Fruit fly (Drosophila melanogaster) whole organism, embryonic: ENCODE measurements around the gene cno.

Experiments used
- Antp ChIP-seq: fragments of 200-800 bp; sonication (Bioruptor generic); optimal IDR thresholded peaks from 3 replicates; lab custom pipeline; 2016; ENCODE audit warnings: missing biosample characterization, missing genetic modification characterization
- Atf6 ChIP-seq: fragments of 200-800 bp; sonication (Bioruptor generic); IDR thresholded peaks from 2 replicates; pipeline ENCODE4 v1.3.6; 2022; ENCODE audit warnings: missing biosample characterization, missing genetic modification characterization
- Awh ChIP-seq: fragments of 200-800 bp; sonication (Bioruptor generic); IDR thresholded peaks from 2 replicates; pipeline ENCODE4, ENCODE4 v1.3.6; 2022; ENCODE audit warnings: missing biosample characterization, missing genetic modification characterization
- CG10209 ChIP-seq: fragments of 200-800 bp; sonication (Bioruptor generic); optimal IDR thresholded peaks from 3 replicates; lab custom pipeline; 2017; ENCODE audit warnings: missing biosample characterization, mild to moderate bottlenecking, missing genetic modification characterization, missing genetic modification reagents
- CG10565 ChIP-seq: fragments of 200-800 bp; sonication (Bioruptor generic); optimal IDR thresholded peaks from 3 replicates; lab custom pipeline; 2016; ENCODE audit warnings: missing biosample characterization, mild to moderate bottlenecking, missing genetic modification characterization
- CG11504 ChIP-seq: fragments of 200-800 bp; sonication (Bioruptor generic); optimal IDR thresholded peaks from 3 replicates; lab custom pipeline; 2019; ENCODE audit warnings: missing biosample characterization, mild to moderate bottlenecking, missing genetic modification characterization, moderate library complexity
- CG12104 ChIP-seq: fragments of 200-800 bp; sonication (Bioruptor generic); optimal IDR thresholded peaks from 3 replicates; lab custom pipeline; 2016; ENCODE audit warnings: missing biosample characterization, missing genetic modification characterization
- CG13894 ChIP-seq: fragments of 200-800 bp; sonication (Bioruptor generic); optimal IDR thresholded peaks from 3 replicates; lab custom pipeline; 2018; ENCODE audit warnings: missing biosample characterization, mild to moderate bottlenecking, missing genetic modification characterization, moderate library complexity
- CG15514 ChIP-seq: fragments of 200-800 bp; sonication (Bioruptor generic); optimal IDR thresholded peaks from 3 replicates; lab custom pipeline; 2017; ENCODE audit warnings: missing biosample characterization, missing genetic modification characterization, mild to moderate bottlenecking, moderate library complexity, missing genetic modification reagents
- CG17359 ChIP-seq: fragments of 200-800 bp; sonication (Bioruptor generic); optimal IDR thresholded peaks from 3 replicates; lab custom pipeline; 2018; ENCODE audit warnings: missing biosample characterization, mild to moderate bottlenecking, missing genetic modification characterization, moderate library complexity
- CG17829 ChIP-seq: fragments of 200-800 bp; optimal IDR thresholded peaks from 2 replicates; lab custom pipeline; 2019; ENCODE audit warnings: missing biosample characterization, mild to moderate bottlenecking, missing genetic modification characterization, moderate library complexity
- CG2120 ChIP-seq: fragments of 200-800 bp; sonication (Bioruptor generic); optimal IDR thresholded peaks from 3 replicates; lab custom pipeline; 2016; ENCODE audit warnings: missing biosample characterization, missing genetic modification characterization
- CG2712 ChIP-seq: fragments of 200-800 bp; optimal IDR thresholded peaks from 3 replicates; lab custom pipeline; 2019; ENCODE audit warnings: missing biosample characterization, mild to moderate bottlenecking, missing genetic modification characterization, moderate library complexity
- CG31224 ChIP-seq: fragments of 200-800 bp; sonication (Bioruptor generic); IDR thresholded peaks from 2 replicates; pipeline ENCODE4 v1.3.6; 2022; ENCODE audit warnings: missing biosample characterization, missing genetic modification characterization
- CG3163 ChIP-seq: fragments of 200-800 bp; sonication (Bioruptor generic); optimal IDR thresholded peaks from 3 replicates; lab custom pipeline; 2016; ENCODE audit warnings: missing biosample characterization, missing genetic modification characterization
- CG6254 ChIP-seq: fragments of 200-800 bp; sonication (Bioruptor generic); optimal IDR thresholded peaks from 3 replicates; lab custom pipeline; 2017; ENCODE audit warnings: mild to moderate bottlenecking, missing biosample characterization, missing genetic modification reagents, missing genetic modification characterization
- CG6654 ChIP-seq: fragments of 200-800 bp; sonication (Bioruptor generic); optimal IDR thresholded peaks from 2 replicates; lab custom pipeline; 2017; ENCODE audit warnings: missing biosample characterization, mild to moderate bottlenecking, missing genetic modification characterization
- CG8281 ChIP-seq: fragments of 200-800 bp; sonication (Bioruptor generic); optimal IDR thresholded peaks from 2 replicates; lab custom pipeline; 2018; ENCODE audit warnings: missing biosample characterization, mild to moderate bottlenecking, missing genetic modification characterization, moderate library complexity
- CG9609 ChIP-seq: fragments of 200-800 bp; sonication (Bioruptor generic); optimal IDR thresholded peaks from 3 replicates; lab custom pipeline; 2016; ENCODE audit warnings: missing biosample characterization, missing genetic modification characterization
- Dad ChIP-seq: fragments of 200-800 bp; sonication (Bioruptor generic); optimal IDR thresholded peaks from 3 replicates; lab custom pipeline; 2016; ENCODE audit warnings: missing biosample characterization, missing genetic modification characterization
- Doc3 ChIP-seq: fragments of 200-800 bp; sonication (Bioruptor generic); IDR thresholded peaks from 3 replicates; pipeline ENCODE4 v1.3.6; 2022; ENCODE audit warnings: missing biosample characterization, missing genetic modification characterization; ENCODE audit not compliant: partially characterized antibody
- Gug ChIP-seq: fragments of 200-800 bp; sonication (Bioruptor generic); IDR thresholded peaks from 4 replicates; pipeline ENCODE4 v1.3.6; 2022; ENCODE audit warnings: missing biosample characterization, missing genetic modification characterization
- HLH3B ChIP-seq: fragments of 200-800 bp; sonication (Bioruptor generic); IDR thresholded peaks from 2 replicates; pipeline ENCODE4 v1.3.6; 2022; ENCODE audit warnings: missing biosample characterization, missing genetic modification characterization
- HLH54F ChIP-seq: fragments of 200-800 bp; sonication (Bioruptor generic); optimal IDR thresholded peaks from 3 replicates; lab custom pipeline; 2016; ENCODE audit warnings: missing biosample characterization, missing genetic modification characterization
- Hmr ChIP-seq: fragments of 200-800 bp; sonication (Bioruptor generic); optimal IDR thresholded peaks from 3 replicates; lab custom pipeline; 2017; ENCODE audit warnings: mild to moderate bottlenecking, missing biosample characterization, missing genetic modification reagents, missing genetic modification characterization
- Hr51 ChIP-seq, 2 experiments: fragments of 200-800 bp; sonication (Bioruptor generic); optimal IDR thresholded peaks; 2 replicates in 1 of 2; 3 replicates in 1 of 2; lab custom pipeline; 2016 to 2018; ENCODE audit warnings: missing biosample characterization in 2 of 2, missing genetic modification characterization in 2 of 2, mild to moderate bottlenecking in 1 of 2, moderate library complexity in 1 of 2
- Jarid2 ChIP-seq: fragments of 200-800 bp; sonication (Bioruptor generic); optimal IDR thresholded peaks from 3 replicates; lab custom pipeline; 2017; ENCODE audit warnings: mild to moderate bottlenecking, missing biosample characterization, missing genetic modification reagents, missing genetic modification characterization
- Lhr ChIP-seq: fragments of 200-800 bp; sonication (Bioruptor generic); optimal IDR thresholded peaks from 3 replicates; lab custom pipeline; 2017; ENCODE audit warnings: mild to moderate bottlenecking, missing biosample characterization, missing genetic modification reagents, missing genetic modification characterization
- Oaz ChIP-seq: fragments of 200-800 bp; sonication (Bioruptor generic); IDR thresholded peaks from 2 replicates; pipeline ENCODE4 v1.3.6; 2022; ENCODE audit warnings: missing biosample characterization, missing genetic modification characterization
- Sox100B ChIP-seq: fragments of 200-800 bp; sonication (Bioruptor generic); optimal IDR thresholded peaks from 3 replicates; lab custom pipeline; 2018; ENCODE audit warnings: missing biosample characterization, mild to moderate bottlenecking, missing genetic modification characterization
- Xrp1 ChIP-seq: fragments of 200-800 bp; sonication (Bioruptor generic); IDR thresholded peaks from 2 replicates; pipeline ENCODE4 v1.3.6; 2022; ENCODE audit warnings: missing biosample characterization, missing genetic modification characterization
- ara ChIP-seq: fragments of 200-800 bp; sonication (Bioruptor generic); IDR thresholded peaks from 2 replicates; pipeline ENCODE4 v1.3.6; 2022; ENCODE audit warnings: missing biosample characterization, missing genetic modification characterization
- bbx ChIP-seq: fragments of 200-800 bp; sonication (Bioruptor generic); IDR thresholded peaks from 2 replicates; pipeline ENCODE4 v1.3.6; 2022; ENCODE audit warnings: missing biosample characterization, missing genetic modification characterization; ENCODE audit not compliant: partially characterized antibody
- bcd ChIP-seq: fragments of 200-800 bp; sonication (Bioruptor generic); optimal IDR thresholded peaks from 2 replicates; lab custom pipeline; 2017; ENCODE audit warnings: missing biosample characterization, mild to moderate bottlenecking, missing genetic modification characterization
- dpn ChIP-seq, 2 experiments: fragments of 200-800 bp; sonication (Bioruptor generic); optimal IDR thresholded peaks; 3 replicates each; lab custom pipeline; 2016; ENCODE audit warnings: missing biosample characterization in 2 of 2, missing genetic modification characterization in 2 of 2
- emc ChIP-seq: fragments of 200-800 bp; sonication (Bioruptor generic); optimal IDR thresholded peaks from 2 replicates; lab custom pipeline; 2016; ENCODE audit warnings: missing biosample characterization, missing genetic modification characterization
- hb ChIP-seq: fragments of 200-800 bp; sonication (Bioruptor generic); IDR thresholded peaks from 3 replicates; pipeline ENCODE4 v1.3.6; 2022; ENCODE audit warnings: missing biosample characterization, missing genetic modification characterization; ENCODE audit not compliant: partially characterized antibody
- hbn ChIP-seq: fragments of 200-800 bp; sonication (Bioruptor generic); IDR thresholded peaks from 2 replicates; pipeline ENCODE4 v1.3.6; 2022; ENCODE audit warnings: missing biosample characterization, missing genetic modification characterization; ENCODE audit not compliant: partially characterized antibody
- inv ChIP-seq: fragments of 200-800 bp; sonication (Bioruptor generic); IDR thresholded peaks from 2 replicates; pipeline ENCODE4 v1.3.6; 2022; ENCODE audit warnings: missing biosample characterization, missing genetic modification characterization; ENCODE audit not compliant: partially characterized antibody
- lov ChIP-seq, 2 experiments: fragments of 200-800 bp in 1 of 2; fragments of >200 bp in 1 of 2; sonication (Bioruptor generic) in 1 of 2; IDR thresholded peaks in 1 of 2; optimal IDR thresholded peaks in 1 of 2; 2 replicates in 1 of 2; 3 replicates in 1 of 2; pipeline versions ENCODE4 v1.3.6 to Lab custom; 2017 to 2022; ENCODE audit warnings: missing biosample characterization in 1 of 2, missing genetic modification characterization in 1 of 2
- pum ChIP-seq: fragments of 200-800 bp; sonication (Bioruptor generic); optimal IDR thresholded peaks from 2 replicates; lab custom pipeline; 2016; ENCODE audit warnings: missing biosample characterization, missing genetic modification characterization
- repo ChIP-seq: fragments of 200-800 bp; sonication (Bioruptor generic); optimal IDR thresholded peaks from 2 replicates; lab custom pipeline; 2016; ENCODE audit warnings: missing biosample characterization, missing genetic modification characterization
- ro ChIP-seq: fragments of 200-800 bp; sonication (Bioruptor generic); IDR thresholded peaks from 2 replicates; pipeline ENCODE4 v1.3.6; 2022; ENCODE audit warnings: missing biosample characterization, missing genetic modification characterization
- run ChIP-seq: fragments of 200-800 bp; sonication (Bioruptor generic); optimal IDR thresholded peaks from 3 replicates; lab custom pipeline; 2018; ENCODE audit warnings: missing biosample characterization, mild to moderate bottlenecking, missing genetic modification characterization
- sd ChIP-seq: fragments of 200-800 bp; sonication (Bioruptor generic); optimal IDR thresholded peaks from 3 replicates; lab custom pipeline; 2018; ENCODE audit warnings: missing biosample characterization, mild to moderate bottlenecking, missing genetic modification characterization, moderate library complexity
- slou ChIP-seq: fragments of 200-800 bp; sonication (Bioruptor generic); optimal IDR thresholded peaks from 3 replicates; lab custom pipeline; 2016; ENCODE audit warnings: missing biosample characterization, missing genetic modification characterization
- sug ChIP-seq: fragments of 200-800 bp; optimal IDR thresholded peaks from 2 replicates; lab custom pipeline; 2019; ENCODE audit warnings: missing biosample characterization, mild to moderate bottlenecking, missing genetic modification characterization, moderate library complexity
- unc-4 ChIP-seq: fragments of 200-800 bp; sonication (Bioruptor generic); IDR thresholded peaks from 2 replicates; pipeline ENCODE4 v1.3.6; 2022; ENCODE audit warnings: missing biosample characterization, missing genetic modification characterization; ENCODE audit not compliant: partially characterized antibody
- vnd ChIP-seq: fragments of 200-800 bp; sonication (Bioruptor generic); IDR thresholded peaks from 3 replicates; pipeline ENCODE4 v1.3.6; 2022; ENCODE audit warnings: missing biosample characterization, missing genetic modification characterization; ENCODE audit not compliant: partially characterized antibody
- zf30C ChIP-seq: fragments of 200-800 bp; sonication (Bioruptor generic); optimal IDR thresholded peaks from 3 replicates; lab custom pipeline; 2018; ENCODE audit warnings: missing biosample characterization, mild to moderate bottlenecking, missing genetic modification characterization

Gene cno

dm6 chr3R:5193271-5193670, 24.0 kb downstream of the cno start:
- no peak for TF ChIP-seq repo (GFP tag; lab: Kevin White, UChicago)
- TF ChIP-seq Oaz (GFP tag; lab: Robert Waterston, UW) = no peak
- TF ChIP-seq CG12104 = no peak
- no peak for TF ChIP-seq Gug (GFP tag; lab: Robert Waterston, UW)
- no peak for TF ChIP-seq Lhr (GFP tag; lab: Kevin White, UChicago)
- no peak for TF ChIP-seq CG3163 (GFP tag; lab: Kevin White, UChicago)
- TF ChIP-seq CG13894 (tag; lab: Kevin White, UChicago) = no peak
- no peak for TF ChIP-seq HLH3B
- TF ChIP-seq hbn (GFP tag; lab: Robert Waterston, UW) = no peak
- TF ChIP-seq Hr51 (GFP tag; optimal IDR thresholded peaks at IDR 0.05; lab: Kevin White, UChicago) = peak in 1 of 2 experiments; percentile 1
- TF ChIP-seq Xrp1 (GFP tag; lab: Robert Waterston, UW) = 0 out of 2 replicates have a peak, but pooled peaks have one; percentile 7
- TF ChIP-seq CG17829 (tag; lab: Kevin White, UChicago) = no peak
- TF ChIP-seq CG8281 (tag; lab: Kevin White, UChicago) = no peak
- no peak for TF ChIP-seq lov (optimal IDR thresholded peaks at IDR 0.05; lab: Kevin White, UChicago)
- TF ChIP-seq lov (GFP tag; IDR thresholded peaks at IDR 0.05; lab: Robert Waterston, UW) = no peak
- no peak for TF ChIP-seq zf30C (GFP tag; lab: Kevin White, UChicago)
- TF ChIP-seq vnd = no peak
- TF ChIP-seq Awh (GFP tag; lab: Robert Waterston, UW) = no peak
- no peak for TF ChIP-seq bcd (GFP tag; lab: Kevin White, UChicago)
- TF ChIP-seq bbx (GFP tag; lab: Robert Waterston, UW) = no peak
- no peak for TF ChIP-seq pum (GFP tag; lab: Kevin White, UChicago)
- no peak for TF ChIP-seq slou (GFP tag; lab: Kevin White, UChicago)
- TF ChIP-seq CG6254 (GFP tag; lab: Kevin White, UChicago) = no peak
- TF ChIP-seq ara = no peak
- no peak for TF ChIP-seq Sox100B (GFP tag; lab: Kevin White, UChicago)
- no peak for TF ChIP-seq CG2712
- TF ChIP-seq Doc3 (GFP tag; lab: Robert Waterston, UW) = no peak
- no peak for TF ChIP-seq CG17359 (tag; lab: Kevin White, UChicago)
- TF ChIP-seq Atf6 (GFP tag; lab: Robert Waterston, UW) = no peak
- TF ChIP-seq hb (GFP tag; lab: Robert Waterston, UW) = no peak
- TF ChIP-seq Jarid2 (GFP tag; lab: Kevin White, UChicago) = no peak
- TF ChIP-seq Antp (GFP tag; lab: Kevin White, UChicago) = no peak
- peak; percentile 20 for TF ChIP-seq Hmr (GFP tag; lab: Kevin White, UChicago)
- TF ChIP-seq dpn (GFP tag; optimal IDR thresholded peaks at IDR 0.05; lab: Kevin White, UChicago) = no peak
- TF ChIP-seq sd = no peak
- no peak for TF ChIP-seq CG31224 (GFP tag; lab: Robert Waterston, UW)
- TF ChIP-seq CG10565 (GFP tag; lab: Kevin White, UChicago) = no peak
- TF ChIP-seq ro (GFP tag; lab: Robert Waterston, UW) = no peak
- no peak for TF ChIP-seq CG6654 (GFP tag; lab: Kevin White, UChicago)
- no peak for TF ChIP-seq run (tag; lab: Kevin White, UChicago)
- no peak for TF ChIP-seq emc (GFP tag; lab: Kevin White, UChicago)
- TF ChIP-seq inv = no peak
- no peak for TF ChIP-seq unc-4 (GFP tag; lab: Robert Waterston, UW)
- TF ChIP-seq CG2120 (GFP tag; lab: Kevin White, UChicago) = peak; percentile 23
- no peak for TF ChIP-seq Dad (GFP tag; lab: Kevin White, UChicago)
- no peak for TF ChIP-seq CG10209
- no peak for TF ChIP-seq sug
- TF ChIP-seq CG9609 (GFP tag; lab: Kevin White, UChicago) = no peak
- peak; percentile 8 for TF ChIP-seq CG15514 (GFP tag; lab: Kevin White, UChicago)
- TF ChIP-seq CG11504 = no peak
- no peak for TF ChIP-seq HLH54F (GFP tag; lab: Kevin White, UChicago)
